Worm (Caenorhabditis elegans): ENCODE measurements around the gene srh-172.

DNA sequence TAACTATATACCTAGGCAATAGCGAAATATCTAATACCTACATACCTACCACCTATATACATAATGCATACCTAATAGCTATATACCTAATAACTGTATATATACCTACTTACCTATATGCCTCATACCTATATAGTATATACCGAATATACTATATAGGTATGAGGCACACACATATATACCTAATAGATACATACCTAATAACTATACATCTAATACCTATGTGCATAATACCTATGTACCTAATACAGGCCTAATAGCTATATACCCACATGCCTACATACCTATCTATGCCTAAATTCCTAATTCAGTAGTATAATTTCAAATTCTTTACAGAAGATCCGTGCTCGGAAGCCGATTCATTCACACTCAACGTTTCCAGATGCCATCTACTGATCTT is 4.4 kb upstream of the srh-172 start:
- TF ChIP-seq lin-32 (GFP tag; optimal IDR thresholded peaks at IDR 0.05) (no peak), elt-3 (tag; optimal IDR thresholded peaks at IDR 0.05) (no peak), nhr-237 (tag; optimal IDR thresholded peaks at IDR 0.05) (no peak), flh-1 (GFP tag; optimal IDR thresholded peaks at IDR 0.05) (no peak), mep-1 (tag; optimal IDR thresholded peaks at IDR 0.05) (no peak), snpc-4 (tag; optimal IDR thresholded peaks at IDR 0.05) (no peak)

All from whole organism, mixed stage, embryonic.